Worm (Caenorhabditis elegans): ENCODE data around the gene F37C4.4.

ce11 chrIV:3894770-3895169 lies 27.7 kb downstream of the F37C4.4 start, which contains the start of gene dct-8:
- TF ChIP-seq cebp-2 (GFP tag; IDR thresholded peaks at IDR 0.05) (no peak), ama-1 (optimal IDR thresholded peaks at IDR 0.05) (no peak), ama-1 (GFP tag; optimal IDR thresholded peaks at IDR 0.05) (no peak), C17E4.6 (GFP tag; IDR thresholded peaks at IDR 0.05) (no peak), rpc-1 (optimal IDR thresholded peaks at IDR 0.05) (no peak), rpc-1 (tag; optimal IDR thresholded peaks at IDR 0.05) (no peak), snpc-4 (GFP tag; optimal IDR thresholded peaks at IDR 0.05) (no peak), snpc-4 (tag; optimal IDR thresholded peaks at IDR 0.05) (no peak), nhr-27 (tag; optimal IDR thresholded peaks at IDR 0.05) (no peak), pha-4 (tag; optimal IDR thresholded peaks at IDR 0.05) (no peak), tbp1 (GFP tag; optimal IDR thresholded peaks at IDR 0.05) (no peak)

Measured in whole organism, young adult.